Worm (Caenorhabditis elegans) whole organism, L1 larva: ENCODE measurements around the gene srh-131.
A peak's percentile ranks its signal among the peaks of the same experiment; 100 is the strongest.

Experiments
- C16A3.4 ChIP-seq: fragments of 150-350 bp; optimal IDR thresholded peaks from 2 replicates; lab custom pipeline; 2014; ENCODE audit warnings: missing biosample characterization, missing genetic modification characterization
- C34B4.2 ChIP-seq: sonication (generic microtip); optimal IDR thresholded peaks from 2 replicates; lab custom pipeline; 2017; ENCODE audit warnings: mild to moderate bottlenecking, missing genetic modification characterization, missing compliant biosample characterization
- F16B12.6 ChIP-seq: fragments of 150-350 bp; optimal IDR thresholded peaks from 2 replicates; lab custom pipeline; 2014; ENCODE audit warnings: missing biosample characterization, missing genetic modification characterization
- Y116A8C.19 ChIP-seq: sonication (generic microtip); optimal IDR thresholded peaks from 2 replicates; lab custom pipeline; 2016; ENCODE audit warnings: missing compliant biosample characterization, missing genetic modification characterization, borderline replicate concordance
- aha-1 ChIP-seq: fragments of 150-350 bp; optimal IDR thresholded peaks from 2 replicates; lab custom pipeline; 2014; ENCODE audit warnings: missing biosample characterization, missing genetic modification characterization
- ama-1 ChIP-seq: fragments of 150-350 bp; optimal IDR thresholded peaks from 2 replicates; lab custom pipeline; 2014
- blmp-1 ChIP-seq: fragments of 150-350 bp; optimal IDR thresholded peaks from 2 replicates; lab custom pipeline; 2014; ENCODE audit warnings: missing biosample characterization, missing genetic modification characterization
- ceh-82 ChIP-seq, 3 experiments: fragments of 150-350 bp in 1 of 3; sonication (generic microtip) in 2 of 3; optimal IDR thresholded peaks; 2 replicates each; lab custom pipeline; 2014 to 2017; ENCODE audit warnings: missing biosample characterization in 3 of 3, missing genetic modification characterization in 3 of 3
- ceh-88 ChIP-seq: fragments of 200-800 bp; sonication (Bioruptor generic); IDR thresholded peaks from 2 replicates; pipeline ENCODE4 v1.3.6; 2022; ENCODE audit warnings: missing genetic modification characterization, missing compliant biosample characterization
- ceh-90 ChIP-seq: sonication (generic microtip); optimal IDR thresholded peaks from 2 replicates; lab custom pipeline; 2016; ENCODE audit warnings: missing genetic modification characterization, missing compliant biosample characterization
- ces-1 ChIP-seq: fragments of 150-350 bp; optimal IDR thresholded peaks from 2 replicates; lab custom pipeline; 2014; ENCODE audit warnings: missing biosample characterization, missing genetic modification reagents, missing genetic modification characterization
- dsc-1 ChIP-seq: sonication (generic microtip); optimal IDR thresholded peaks from 2 replicates; lab custom pipeline; 2016; ENCODE audit warnings: mild to moderate bottlenecking, missing genetic modification characterization, missing compliant biosample characterization
- efl-1 ChIP-seq, 4 experiments: fragments of 150-350 bp; optimal IDR thresholded peaks in 3 of 4; peaks in 1 of 4; 1 replicate in 1 of 4; 2 replicates in 3 of 4; lab custom pipeline; 2014; ENCODE audit warnings: missing biosample characterization in 2 of 4, missing genetic modification characterization in 2 of 4, missing genetic modification reagents in 2 of 4
- efl-3 ChIP-seq: fragments of 200-800 bp; sonication (Bioruptor generic); optimal IDR thresholded peaks from 2 replicates; lab custom pipeline; 2018; ENCODE audit warnings: mild to moderate bottlenecking, missing genetic modification characterization, missing compliant biosample characterization
- egl-13 ChIP-seq: sonication (generic microtip); optimal IDR thresholded peaks from 2 replicates; lab custom pipeline; 2016; ENCODE audit warnings: missing genotype, missing genetic modification reagents, missing genetic modification characterization, missing compliant biosample characterization
- egl-27 ChIP-seq, 2 experiments: fragments of 150-350 bp in 1 of 2; sonication (generic microtip); optimal IDR thresholded peaks; 3 replicates each; lab custom pipeline; 2017 to 2018; ENCODE audit warnings: missing biosample characterization in 2 of 2, missing genetic modification characterization in 2 of 2, missing genetic modification reagents in 2 of 2
- elt-3 ChIP-seq, 6 experiments: fragments of 150-350 bp in 1 of 6; sonication (generic microtip); optimal IDR thresholded peaks; 2 replicates each; lab custom pipeline; 2017 to 2018; ENCODE audit warnings: missing biosample characterization in 6 of 6, missing genetic modification characterization in 6 of 6, inconsistent platforms in 1 of 6
- ets-5 ChIP-seq: fragments of 200-800 bp; sonication (Bioruptor generic); IDR thresholded peaks from 2 replicates; pipeline ENCODE4 v1.3.6; 2022; ENCODE audit warnings: missing genetic modification characterization, missing compliant biosample characterization
- fkh-4 ChIP-seq: sonication (generic microtip); optimal IDR thresholded peaks from 2 replicates; lab custom pipeline; 2016; ENCODE audit warnings: missing compliant biosample characterization, missing genetic modification characterization, borderline replicate concordance
- fos-1 ChIP-seq: fragments of 150-350 bp; optimal IDR thresholded peaks from 2 replicates; lab custom pipeline; 2014; ENCODE audit warnings: missing biosample characterization, missing genetic modification characterization
- grh-1 ChIP-seq: fragments of 200-800 bp; sonication (Bioruptor generic); IDR thresholded peaks from 2 replicates; pipeline ENCODE4 v1.3.6; 2022; ENCODE audit warnings: missing genetic modification reagents, missing genetic modification characterization, missing compliant biosample characterization
- hlh-4 ChIP-seq: sonication (generic microtip); optimal IDR thresholded peaks from 2 replicates; lab custom pipeline; 2016; ENCODE audit warnings: mild to moderate bottlenecking, missing genetic modification characterization, missing compliant biosample characterization
- jun-1 ChIP-seq: fragments of 150-350 bp; optimal IDR thresholded peaks from 2 replicates; lab custom pipeline; 2014; ENCODE audit warnings: missing biosample characterization, missing genetic modification reagents, missing genetic modification characterization
- lin-14 ChIP-seq: fragments of 200-800 bp; sonication (Bioruptor generic); optimal IDR thresholded peaks from 2 replicates; lab custom pipeline; 2018; ENCODE audit warnings: mild to moderate bottlenecking, missing genetic modification characterization, moderate library complexity, missing compliant biosample characterization
- lin-15B ChIP-seq: fragments of 150-350 bp; sonication (generic microtip); optimal IDR thresholded peaks from 3 replicates; lab custom pipeline; 2014; ENCODE audit warnings: missing biosample characterization, missing genetic modification characterization
- lin-35 ChIP-seq, 2 experiments: fragments of 150-350 bp; optimal IDR thresholded peaks; 2 replicates each; lab custom pipeline; 2014; ENCODE audit warnings: missing biosample characterization in 2 of 2, missing genetic modification characterization in 2 of 2, missing genetic modification reagents in 2 of 2
- lir-3 ChIP-seq: sonication (generic microtip); optimal IDR thresholded peaks from 2 replicates; lab custom pipeline; 2016; ENCODE audit warnings: mild to moderate bottlenecking, missing genetic modification characterization, moderate library complexity, missing compliant biosample characterization; ENCODE audit not compliant: poor library complexity
- mdl-1 ChIP-seq, 2 experiments: fragments of 150-350 bp; optimal IDR thresholded peaks; 2 replicates each; lab custom pipeline; 2014 to 2017; ENCODE audit warnings: missing biosample characterization in 2 of 2, missing genetic modification characterization in 2 of 2, inconsistent platforms in 1 of 2
- mef-2 ChIP-seq: fragments of 150-350 bp; optimal IDR thresholded peaks from 2 replicates; lab custom pipeline; 2014; ENCODE audit warnings: missing biosample characterization, missing genetic modification characterization
- nhr-11 ChIP-seq: fragments of 150-350 bp; optimal IDR thresholded peaks from 2 replicates; lab custom pipeline; 2014; ENCODE audit warnings: missing biosample characterization, missing genetic modification characterization
- nhr-12 ChIP-seq: sonication (generic microtip); optimal IDR thresholded peaks from 2 replicates; lab custom pipeline; 2017; ENCODE audit warnings: missing biosample characterization, missing genetic modification characterization
- nhr-19 ChIP-seq: fragments of 200-800 bp; sonication (Bioruptor generic); conservative IDR thresholded peaks from 2 replicates; pipeline ENCODE4 v1.3.6; 2022; ENCODE audit warnings: missing genetic modification characterization, missing compliant biosample characterization
- nhr-237 ChIP-seq: fragments of 150-350 bp; optimal IDR thresholded peaks from 2 replicates; lab custom pipeline; 2014; ENCODE audit warnings: missing biosample characterization, missing genetic modification characterization
- nhr-28 ChIP-seq: fragments of 150-350 bp; optimal IDR thresholded peaks from 2 replicates; lab custom pipeline; 2014; ENCODE audit warnings: missing biosample characterization, missing genetic modification characterization
- nhr-47 ChIP-seq: sonication (generic microtip); optimal IDR thresholded peaks from 2 replicates; lab custom pipeline; 2016; ENCODE audit warnings: mild to moderate bottlenecking, missing genetic modification characterization, moderate library complexity, missing compliant biosample characterization
- nhr-71 ChIP-seq: sonication (generic microtip); optimal IDR thresholded peaks from 2 replicates; lab custom pipeline; 2016; ENCODE audit warnings: mild to moderate bottlenecking, missing genetic modification characterization, moderate library complexity, missing compliant biosample characterization
- nhr-77 ChIP-seq: fragments of 150-350 bp; optimal IDR thresholded peaks from 2 replicates; lab custom pipeline; 2014; ENCODE audit warnings: missing biosample characterization, missing genetic modification characterization
- nhr-84 ChIP-seq: sonication (generic microtip); optimal IDR thresholded peaks from 2 replicates; lab custom pipeline; 2017; ENCODE audit warnings: missing biosample characterization, missing genetic modification characterization
- pqm-1 ChIP-seq: sonication (generic microtip); optimal IDR thresholded peaks from 3 replicates; lab custom pipeline; 2017; ENCODE audit warnings: missing biosample characterization, missing genetic modification characterization
- snpc-4 ChIP-seq: fragments of 150-350 bp; optimal IDR thresholded peaks from 2 replicates; lab custom pipeline; 2014; ENCODE audit warnings: missing biosample characterization, missing genetic modification characterization
- sox-4 ChIP-seq: sonication (generic microtip); optimal IDR thresholded peaks from 2 replicates; lab custom pipeline; 2016; ENCODE audit warnings: missing genetic modification characterization, missing compliant biosample characterization
- sup-37 ChIP-seq: fragments of 200-800 bp; sonication (Bioruptor generic); optimal IDR thresholded peaks from 2 replicates; lab custom pipeline; 2018; ENCODE audit warnings: mild to moderate bottlenecking, missing genetic modification characterization, missing compliant biosample characterization
- swsn-7 ChIP-seq: sonication (generic microtip); optimal IDR thresholded peaks from 2 replicates; lab custom pipeline; 2016; ENCODE audit warnings: missing genetic modification characterization, missing compliant biosample characterization
- tbx-2 ChIP-seq: sonication (generic microtip); optimal IDR thresholded peaks from 2 replicates; lab custom pipeline; 2016; ENCODE audit warnings: missing genetic modification characterization, missing compliant biosample characterization
- unc-130 ChIP-seq: fragments of 150-350 bp; optimal IDR thresholded peaks from 2 replicates; lab custom pipeline; 2017; ENCODE audit warnings: missing biosample characterization, missing genetic modification characterization, inconsistent platforms
- unc-30 ChIP-seq: sonication (generic microtip); optimal IDR thresholded peaks from 2 replicates; lab custom pipeline; 2017; ENCODE audit warnings: missing biosample characterization, missing genetic modification characterization
- unc-62 ChIP-seq: fragments of 150-350 bp; optimal IDR thresholded peaks from 2 replicates; lab custom pipeline; 2014; ENCODE audit warnings: missing biosample characterization, missing genetic modification reagents, missing genetic modification characterization
- unc-86 ChIP-seq: sonication (generic microtip); optimal IDR thresholded peaks from 2 replicates; lab custom pipeline; 2016; ENCODE audit warnings: missing genetic modification characterization, missing compliant biosample characterization
- vab-15 ChIP-seq: sonication (generic microtip); optimal IDR thresholded peaks from 2 replicates; lab custom pipeline; 2017; ENCODE audit warnings: missing genotype, mild to moderate bottlenecking, missing genetic modification characterization, missing compliant biosample characterization
- zag-1 ChIP-seq: fragments of 150-350 bp; optimal IDR thresholded peaks from 2 replicates; lab custom pipeline; 2014; ENCODE audit warnings: missing biosample characterization, missing genetic modification characterization
- zip-4 ChIP-seq: fragments of 200-800 bp; sonication (Bioruptor generic); optimal IDR thresholded peaks from 2 replicates; lab custom pipeline; 2018; ENCODE audit warnings: mild to moderate bottlenecking, missing genetic modification characterization, moderate library complexity, missing compliant biosample characterization
- ztf-11 ChIP-seq, 2 experiments: sonication (generic microtip); optimal IDR thresholded peaks; 2 replicates each; lab custom pipeline; 2016 to 2017; ENCODE audit warnings: missing genetic modification characterization in 2 of 2, missing biosample characterization in 1 of 2, missing compliant biosample characterization in 1 of 2
- ztf-4 ChIP-seq: fragments of 150-350 bp; optimal IDR thresholded peaks from 2 replicates; lab custom pipeline; 2014; ENCODE audit warnings: missing biosample characterization, missing genetic modification characterization

The srh-131 gene

DNA sequence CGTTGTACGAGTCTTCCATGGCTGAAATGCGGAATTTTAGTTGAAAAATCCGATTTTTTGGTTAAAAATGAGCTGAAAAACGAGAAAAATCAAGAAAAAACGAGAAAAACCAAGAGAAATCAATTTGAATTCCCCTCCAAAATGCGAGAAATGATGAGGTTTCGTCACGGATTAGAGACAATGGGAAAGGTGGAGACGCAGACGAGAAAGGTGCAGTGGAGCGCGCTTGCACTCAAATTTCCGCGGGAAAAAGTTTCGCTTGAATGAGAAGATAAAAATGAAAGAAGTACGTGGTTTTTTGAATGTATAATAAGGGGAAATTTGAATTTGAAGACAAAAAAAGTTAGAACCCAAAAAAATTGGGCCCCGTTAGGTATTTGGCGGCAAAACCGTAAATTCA lies 39.6 kb upstream of the srh-131 start, which contains the start of gene efl-1 (continued):
- TF ChIP-seq efl-1 (optimal IDR thresholded peaks at IDR 0.05; lab: Kevin White, UChicago): peak; percentile 97 to 100
- TF ChIP-seq efl-1 (GFP tag; optimal IDR thresholded peaks at IDR 0.05 in 1 of 2; lab: Kevin White, UChicago): peak in 1 of 2 experiments; percentile 100
- peak; percentile 90 for TF ChIP-seq egl-13 (tag; lab: Kevin White, UChicago)
- peak; percentile 68 for TF ChIP-seq fkh-4 (tag; lab: Kevin White, UChicago)
- peak; percentile 75 for TF ChIP-seq ceh-88 (GFP tag; lab: Robert Waterston, UW)
- TF ChIP-seq ceh-82 (tag; optimal IDR thresholded peaks at IDR 0.05; lab: Kevin White, UChicago): peak; percentile 80 to 96 (median 94)
- TF ChIP-seq zag-1 (tag; lab: Kevin White, UChicago): peak; percentile 8
- TF ChIP-seq elt-3 (tag; optimal IDR thresholded peaks at IDR 0.05; lab: Kevin White, UChicago): peak in 2 of 6 experiments; percentile 76 to 93
- peak; percentile 84 for TF ChIP-seq ztf-4 (tag; lab: Kevin White, UChicago)
- TF ChIP-seq unc-30 (tag; lab: Kevin White, UChicago): no peak
- no peak for TF ChIP-seq ama-1
- peak; percentile 81 for TF ChIP-seq sup-37 (GFP tag; lab: Kevin White, UChicago)
- TF ChIP-seq C16A3.4: peak; percentile 85
- TF ChIP-seq nhr-19: peak; percentile 94
- peak; percentile 95 for TF ChIP-seq snpc-4 (tag; lab: Kevin White, UChicago)
- peak in 1 of 2 experiments; percentile 78 for TF ChIP-seq mdl-1 (tag; optimal IDR thresholded peaks at IDR 0.05; lab: Kevin White, UChicago)
- peak in 1 of 2 experiments; percentile 68 for TF ChIP-seq ztf-11 (tag; optimal IDR thresholded peaks at IDR 0.05; lab: Kevin White, UChicago)
- TF ChIP-seq unc-62: peak; percentile 49
- peak; percentile 51 for TF ChIP-seq vab-15 (tag; lab: Kevin White, UChicago)
- TF ChIP-seq lin-35 (GFP tag; optimal IDR thresholded peaks at IDR 0.05; lab: Kevin White, UChicago): peak; percentile 100
- TF ChIP-seq aha-1 (tag; lab: Kevin White, UChicago): peak; percentile 60
- TF ChIP-seq nhr-11 (tag; lab: Kevin White, UChicago): peak; percentile 77
- peak; percentile 97 for TF ChIP-seq nhr-71 (tag; lab: Kevin White, UChicago)
- no peak for TF ChIP-seq nhr-12 (tag; lab: Kevin White, UChicago)
- TF ChIP-seq efl-3: no peak
- peak; percentile 64 for TF ChIP-seq mef-2 (tag; lab: Kevin White, UChicago)
- TF ChIP-seq lin-14: peak; percentile 95
- TF ChIP-seq pqm-1 (tag; lab: Kevin White, UChicago): no peak
- TF ChIP-seq swsn-7 (tag; lab: Kevin White, UChicago): peak; percentile 96
- no peak for TF ChIP-seq Y116A8C.19 (tag; lab: Kevin White, UChicago)
- peak; percentile 88 for TF ChIP-seq zip-4
- TF ChIP-seq fos-1 (tag; lab: Kevin White, UChicago): peak; percentile 93
- TF ChIP-seq dsc-1 (tag; lab: Kevin White, UChicago): peak; percentile 96
- TF ChIP-seq nhr-28 (tag; lab: Kevin White, UChicago): no peak
- peak; percentile 84 for TF ChIP-seq jun-1 (tag; lab: Kevin White, UChicago)
- TF ChIP-seq lin-15B: peak; percentile 89
- TF ChIP-seq nhr-77 (tag; lab: Kevin White, UChicago): peak; percentile 92
- TF ChIP-seq grh-1 (GFP tag; lab: Robert Waterston, UW): peak; percentile 83
- TF ChIP-seq C34B4.2: peak; percentile 38
- TF ChIP-seq ets-5: no peak
- TF ChIP-seq sox-4 (tag; lab: Kevin White, UChicago): peak; percentile 82
- peak; percentile 65 for TF ChIP-seq blmp-1 (tag; lab: Kevin White, UChicago)
- TF ChIP-seq tbx-2 (tag; lab: Kevin White, UChicago): peak; percentile 94
- TF ChIP-seq ceh-90: peak; percentile 58
- TF ChIP-seq unc-86 (tag; lab: Kevin White, UChicago): peak; percentile 92
- peak; percentile 88 for TF ChIP-seq nhr-237 (tag; lab: Kevin White, UChicago)
- TF ChIP-seq lir-3: no peak
- TF ChIP-seq egl-27 (tag; optimal IDR thresholded peaks at IDR 0.05; lab: Kevin White, UChicago): no peak
- TF ChIP-seq ces-1 (GFP tag; lab: Kevin White, UChicago): no peak
- peak; percentile 97 for TF ChIP-seq nhr-47 (tag; lab: Kevin White, UChicago)
- TF ChIP-seq hlh-4: no peak
- no peak for TF ChIP-seq nhr-84 (tag; lab: Kevin White, UChicago)
- TF ChIP-seq unc-130: peak; percentile 79
- peak; percentile 59 for TF ChIP-seq F16B12.6 (tag; lab: Kevin White, UChicago)
